Worm (Caenorhabditis elegans) whole organism, L4/young adult: ENCODE data around the gene lin-46.

Experiments
- W03F9.2 ChIP-seq: fragments of 150-350 bp; optimal IDR thresholded peaks from 2 replicates; lab custom pipeline; 2014; ENCODE audit warnings: missing biosample characterization, missing genetic modification characterization
- dao-5 ChIP-seq: sonication (generic microtip); optimal IDR thresholded peaks from 2 replicates; lab custom pipeline; 2016; ENCODE audit warnings: missing genotype, missing genetic modification characterization, moderate library complexity, missing compliant biosample characterization
- him-1 ChIP-seq: sonication (generic microtip); optimal IDR thresholded peaks from 2 replicates; lab custom pipeline; 2016; ENCODE audit warnings: missing genotype, missing genetic modification reagents, missing genetic modification characterization, missing compliant biosample characterization

- TF ChIP-seq dao-5, result no peak
- TF ChIP-seq him-1 (tag; lab: Kevin White, UChicago), result no peak
- TF ChIP-seq W03F9.2 (tag; lab: Kevin White, UChicago), result no peak
These were observed 1.5 kb upstream of the lin-46 start, which contains the start of gene R186.3 for ce11 chrV:12967110-12967509.
